Fruit fly (Drosophila melanogaster): ENCODE results near the gene Mur29B.

dm6 chr2L:8319858-8320525, 32.0 kb upstream of the Mur29B start, which contains the start of the genes mtsh and strat:
- TF ChIP-seq cnc (optimal IDR thresholded peaks at IDR 0.05), result no peak
- TF ChIP-seq CG33017 (tag; optimal IDR thresholded peaks at IDR 0.05), result peak; percentile 32
- peak; percentile 66 for TF ChIP-seq CG7101 (tag; optimal IDR thresholded peaks at IDR 0.05)
- peak; percentile 53 for TF ChIP-seq cic (GFP tag; optimal IDR thresholded peaks at IDR 0.05)
- TF ChIP-seq ovo (GFP tag; optimal IDR thresholded peaks at IDR 0.05), result peak; percentile 47
- TF ChIP-seq CG14711 (tag; optimal IDR thresholded peaks at IDR 0.05), result peak; percentile 63

All from whole organism, adult.